Fruit fly (Drosophila melanogaster): ENCODE measurements around the gene Lcp65Ab2.
A peak's percentile ranks its signal among the peaks of the same experiment; 100 is the strongest.

Lcp65Ab2 gene

DNA sequence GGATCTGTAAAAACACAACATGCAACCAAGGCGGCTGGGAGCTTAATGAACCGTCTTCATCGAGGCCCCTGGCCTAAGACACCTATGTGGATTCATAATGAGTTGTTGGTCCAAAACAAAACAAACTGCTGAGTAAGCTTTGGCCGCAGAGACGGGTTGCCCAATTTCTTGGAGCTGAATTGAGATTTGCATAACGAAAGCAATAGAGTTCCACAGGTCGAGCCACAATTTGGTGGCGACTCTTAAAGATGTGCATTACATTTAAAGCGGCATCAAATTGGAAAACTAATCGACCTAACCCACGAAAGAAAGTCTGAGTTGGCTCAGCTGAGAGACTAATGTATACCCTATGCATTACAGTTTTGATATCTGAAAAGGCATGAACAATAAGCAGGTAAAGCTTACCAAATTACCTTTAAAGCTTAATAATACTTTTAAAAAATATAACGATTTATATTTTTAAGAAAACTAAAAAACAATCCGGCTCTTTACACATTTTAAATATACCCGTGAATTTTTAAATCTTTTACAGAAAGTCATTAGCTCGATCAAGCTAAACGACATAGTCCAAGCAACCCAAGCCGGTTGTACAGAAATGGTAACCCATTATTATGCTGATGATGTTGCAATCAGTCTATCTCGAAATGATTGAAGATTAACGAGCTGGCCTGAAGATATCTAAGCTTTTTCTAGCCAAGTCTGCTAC lies 11.0 kb downstream of the Lcp65Ab2 start, which contains the start of gene CG13297 (continued):
- TF ChIP-seq salm (tag; optimal IDR thresholded peaks at IDR 0.05) (peak; percentile 18), CG4282 (GFP tag; optimal IDR thresholded peaks at IDR 0.05) (no peak), dati (GFP tag; IDR thresholded peaks at IDR 0.05) (no peak), CG17829 (tag; optimal IDR thresholded peaks at IDR 0.05) (peak; percentile 61), Ets65A (GFP tag) (no peak), esg (GFP tag; conservative IDR thresholded peaks at IDR 0.05) (peak; percentile 61), CG11398 (GFP tag; optimal IDR thresholded peaks at IDR 0.05) (no peak), Xbp1 (GFP tag; optimal IDR thresholded peaks at IDR 0.05) (peak; percentile 44), CG18764 (GFP tag; optimal IDR thresholded peaks at IDR 0.05) (no peak), gem (tag; optimal IDR thresholded peaks at IDR 0.05) (peak; percentile 74), Myb (GFP tag; optimal IDR thresholded peaks at IDR 0.05) (no peak), CG33557 (GFP tag; optimal IDR thresholded peaks at IDR 0.05) (no peak), row (GFP tag; IDR thresholded peaks at IDR 0.05) (peak; percentile 70), tx (GFP tag; optimal IDR thresholded peaks at IDR 0.05) (no peak), CG12071 (GFP tag; optimal IDR thresholded peaks at IDR 0.05) (no peak), CG18262 (tag; optimal IDR thresholded peaks at IDR 0.05) (peak; percentile 73), Lim3 (GFP tag; IDR thresholded peaks at IDR 0.05) (no peak), ara (GFP tag; IDR thresholded peaks at IDR 0.05) (no peak), tap (tag; optimal IDR thresholded peaks at IDR 0.05) (peak; percentile 49), Dip2 (GFP tag; IDR thresholded peaks at IDR 0.05) (no peak), wdn (GFP tag; IDR thresholded peaks at IDR 0.05) (no peak), grn (GFP tag; optimal IDR thresholded peaks at IDR 0.05) (peak; percentile 76), tgo (GFP tag; IDR thresholded peaks at IDR 0.05) (peak; percentile 60; the same call in 2 of the 3 replicates), gcm2 (GFP tag; optimal IDR thresholded peaks at IDR 0.05) (no peak), nau (GFP tag; optimal IDR thresholded peaks at IDR 0.05) (no peak), ems (GFP tag; optimal IDR thresholded peaks at IDR 0.05) (no peak), zen (tag; optimal IDR thresholded peaks at IDR 0.05) (no peak), pzg (GFP tag; optimal IDR thresholded peaks at IDR 0.05) (no peak), amos (GFP tag; IDR thresholded peaks at IDR 0.05; ENCODE audit: partially characterized antibody) (no peak), NfI (GFP tag; optimal IDR thresholded peaks at IDR 0.05) (peak; percentile 43), bbx (GFP tag; IDR thresholded peaks at IDR 0.05; ENCODE audit: partially characterized antibody) (no peak), CG12659 (GFP tag; optimal IDR thresholded peaks at IDR 0.05) (peak; percentile 27), MBD-R2 (GFP tag; IDR thresholded peaks at IDR 0.05) (no peak), Side (GFP tag; optimal IDR thresholded peaks at IDR 0.05) (no peak), CG9932 (GFP tag; IDR thresholded peaks at IDR 0.05) (no peak), CG8281 (tag; optimal IDR thresholded peaks at IDR 0.05) (peak; percentile 27), Abd-B (GFP tag; optimal IDR thresholded peaks at IDR 0.05) (peak; percentile 53), CG7839 (tag; optimal IDR thresholded peaks at IDR 0.05) (peak; percentile 64), cato (GFP tag; optimal IDR thresholded peaks at IDR 0.05; ENCODE audit: borderline replicate concordance) (peak; percentile 1), bowl (GFP tag; IDR thresholded peaks at IDR 0.05) (no peak), luna (GFP tag; optimal IDR thresholded peaks at IDR 0.05) (no peak), Hsf (GFP tag; optimal IDR thresholded peaks at IDR 0.05) (no peak), nerfin-1 (tag; optimal IDR thresholded peaks at IDR 0.05) (peak; percentile 64), CG8388 (GFP tag; optimal IDR thresholded peaks at IDR 0.05) (peak; percentile 48), mld (GFP tag; IDR thresholded peaks at IDR 0.05; ENCODE audit: partially characterized antibody) (no peak), shn (GFP tag; optimal IDR thresholded peaks at IDR 0.05) (no peak), Sry-δ (GFP tag; optimal IDR thresholded peaks at IDR 0.05) (no peak), CG12299 (tag; optimal IDR thresholded peaks at IDR 0.05) (peak; percentile 12), Tbp (GFP tag; optimal IDR thresholded peaks at IDR 0.05) (no peak), Nf-YA (GFP tag; IDR thresholded peaks at IDR 0.05) (no peak), lilli (GFP tag; optimal IDR thresholded peaks at IDR 0.05) (no peak)

Measured in whole organism, embryonic.